Fruit fly (Drosophila melanogaster): ENCODE results near the gene ND-42.
A peak's percentile ranks its signal among the peaks of the same experiment; 100 is the strongest.

Gene ND-42

DNA sequence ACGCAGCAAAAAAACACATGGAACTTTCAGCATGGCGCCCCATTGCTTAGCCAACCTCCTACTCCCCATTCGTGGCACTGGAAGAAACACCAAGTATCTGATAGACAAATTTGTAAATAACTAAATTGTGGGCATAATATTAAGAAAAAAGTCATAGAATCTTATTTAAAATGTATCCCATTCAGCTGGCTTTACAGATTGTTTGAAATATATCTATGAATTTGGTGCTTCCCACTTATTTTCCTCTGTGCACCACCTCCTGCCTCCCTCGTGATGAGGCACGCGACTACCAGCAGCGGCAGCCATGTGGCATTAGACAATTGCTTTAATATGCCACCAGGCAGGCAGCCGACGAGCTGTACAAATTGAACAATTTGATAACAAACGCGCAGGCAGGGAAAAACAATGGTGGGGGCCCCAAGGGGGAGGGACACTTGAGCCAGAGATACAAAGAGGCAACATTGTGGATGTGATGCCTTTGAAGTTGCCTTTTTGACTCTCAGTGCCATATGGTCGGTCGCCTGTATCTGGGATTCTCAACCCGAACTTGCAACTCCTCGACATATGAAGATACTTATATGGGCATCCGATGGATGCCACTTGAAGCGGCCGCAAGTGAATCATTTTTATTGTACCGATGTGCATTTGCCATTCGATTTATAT, 21.8 kb downstream of the ND-42 start (continued):
- TF ChIP-seq CG6813 (GFP tag; optimal IDR thresholded peaks at IDR 0.05) (peak; percentile 71), CG10274 (GFP tag; optimal IDR thresholded peaks at IDR 0.05) (peak; percentile 45), HmgZ (tag; optimal IDR thresholded peaks at IDR 0.05) (peak; percentile 78), CG5953 (GFP tag; IDR thresholded peaks at IDR 0.05) (peak; percentile 79), Lpt (GFP tag; optimal IDR thresholded peaks at IDR 0.05) (no peak), D (optimal IDR thresholded peaks at IDR 0.05) (no peak), D (GFP tag; optimal IDR thresholded peaks at IDR 0.05) (peak; percentile 75), B-H2 (GFP tag; optimal IDR thresholded peaks at IDR 0.05) (peak; percentile 3), dimm (GFP tag; IDR thresholded peaks at IDR 0.05) (no peak; the same call in 1 of the 2 replicates), stwl (tag; optimal IDR thresholded peaks at IDR 0.05) (no peak), insv (GFP tag; optimal IDR thresholded peaks at IDR 0.05) (no peak), CG10267 (tag; optimal IDR thresholded peaks at IDR 0.05) (peak; percentile 70), cas (GFP tag; IDR thresholded peaks at IDR 0.05) (peak; percentile 37; the same call in 1 of the 2 replicates), hth (optimal IDR thresholded peaks at IDR 0.05) (no peak), tio (GFP tag; optimal IDR thresholded peaks at IDR 0.05) (peak; percentile 74), CG42726 (GFP tag; IDR thresholded peaks at IDR 0.05; ENCODE audit: partially characterized antibody) (no peak), CG17359 (tag; optimal IDR thresholded peaks at IDR 0.05) (peak; percentile 87), zfh1 (GFP tag; IDR thresholded peaks at IDR 0.05) (peak; percentile 81), ewg (GFP tag; optimal IDR thresholded peaks at IDR 0.05) (peak; percentile 63), lilli (GFP tag; optimal IDR thresholded peaks at IDR 0.05) (peak; percentile 76), CG4854 (GFP tag; optimal IDR thresholded peaks at IDR 0.05) (peak; percentile 35), ci (GFP tag; IDR thresholded peaks at IDR 0.05) (peak; percentile 94), CG3281 (GFP tag; optimal IDR thresholded peaks at IDR 0.05) (peak; percentile 71), CG4360 (GFP tag; IDR thresholded peaks at IDR 0.05) (no peak), tx (GFP tag; optimal IDR thresholded peaks at IDR 0.05) (peak; percentile 66), CG6765 (GFP tag; optimal IDR thresholded peaks at IDR 0.05) (peak; percentile 54), Dek (tag; optimal IDR thresholded peaks at IDR 0.05) (peak; percentile 81), ranshi (GFP tag; IDR thresholded peaks at IDR 0.05) (peak; percentile 84), Rx (GFP tag; IDR thresholded peaks at IDR 0.05) (peak; percentile 74; the same call in 1 of the 2 replicates), CG3407 (GFP tag; optimal IDR thresholded peaks at IDR 0.05) (peak; percentile 76), tin (GFP tag; optimal IDR thresholded peaks at IDR 0.05) (peak; percentile 76), Scr (GFP tag; IDR thresholded peaks at IDR 0.05; ENCODE audit: partially characterized antibody) (no peak), CHES-1-like (GFP tag; optimal IDR thresholded peaks at IDR 0.05) (peak; percentile 68), CrebB (tag; optimal IDR thresholded peaks at IDR 0.05) (peak; percentile 52), CG30403 (GFP tag; optimal IDR thresholded peaks at IDR 0.05) (peak; percentile 84), pnt (GFP tag; optimal IDR thresholded peaks at IDR 0.05) (peak; percentile 72), CG11247 (GFP tag; IDR thresholded peaks at IDR 0.05) (peak; percentile 66), croc (GFP tag; conservative IDR thresholded peaks at IDR 0.05) (peak; percentile 68), CG7786 (GFP tag; optimal IDR thresholded peaks at IDR 0.05) (peak; percentile 73), org-1 (GFP tag; optimal IDR thresholded peaks at IDR 0.05) (peak; percentile 84), CG14014 (GFP tag; IDR thresholded peaks at IDR 0.05) (peak; percentile 72), onecut (GFP tag; IDR thresholded peaks at IDR 0.05) (peak; percentile 75), CG7928 (GFP tag; optimal IDR thresholded peaks at IDR 0.05) (peak; percentile 34), BtbVII (GFP tag; optimal IDR thresholded peaks at IDR 0.05) (peak; percentile 73), esg (GFP tag; conservative IDR thresholded peaks at IDR 0.05) (peak; percentile 73), ro (GFP tag; IDR thresholded peaks at IDR 0.05) (no peak), CG34376 (GFP tag; optimal IDR thresholded peaks at IDR 0.05) (no peak), Doc2 (GFP tag; IDR thresholded peaks at IDR 0.05) (no peak), CG2202 (tag; optimal IDR thresholded peaks at IDR 0.05) (peak; percentile 47), Poxn (GFP tag; IDR thresholded peaks at IDR 0.05) (no peak), Ssrp (tag; optimal IDR thresholded peaks at IDR 0.05) (peak; percentile 71)

All from whole organism, embryonic.